Fruit fly (Drosophila melanogaster): ENCODE data around the gene nerfin-1.
A peak's percentile ranks its signal among the peaks of the same experiment; 100 is the strongest.

The nerfin-1 gene

DNA sequence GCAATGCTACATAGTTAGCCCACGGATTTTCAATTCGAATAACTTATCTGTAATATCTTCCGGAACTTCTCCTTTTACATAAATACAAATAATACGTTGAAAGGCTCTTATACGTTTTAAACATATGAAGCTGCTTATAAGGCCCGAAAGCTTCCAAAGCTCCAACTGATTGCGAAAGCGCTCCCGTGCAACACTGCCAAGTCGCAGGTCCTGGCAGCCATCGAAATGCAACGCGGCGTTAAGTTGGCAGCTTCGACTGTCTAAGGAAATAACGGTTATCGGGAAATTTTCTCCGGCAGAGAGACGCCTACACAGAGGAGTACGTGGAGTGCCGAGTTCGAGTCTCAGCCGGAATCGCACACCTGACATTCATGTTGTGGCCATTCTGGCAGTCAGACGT, 4.8 kb downstream of the nerfin-1 start, which contains the start of gene Glut1 (continued):
- TF ChIP-seq CG5180 (GFP tag; optimal IDR thresholded peaks at IDR 0.05), result no peak
- TF ChIP-seq Mrtf (GFP tag; IDR thresholded peaks at IDR 0.05), result no peak
- TF ChIP-seq pros (GFP tag; optimal IDR thresholded peaks at IDR 0.05), result no peak
- no peak for TF ChIP-seq Fer3 (tag; optimal IDR thresholded peaks at IDR 0.05)
- peak; percentile 25; the same call in 1 of the 2 replicates for TF ChIP-seq Bgb (GFP tag; IDR thresholded peaks at IDR 0.05; ENCODE audit: partially characterized antibody)
- peak; percentile 46 for TF ChIP-seq Dref (GFP tag; IDR thresholded peaks at IDR 0.05)
- TF ChIP-seq pan (optimal IDR thresholded peaks at IDR 0.05), result no peak
- TF ChIP-seq pan (GFP tag; optimal IDR thresholded peaks at IDR 0.05 in 1 of 2, IDR thresholded peaks at IDR 0.05 in 1 of 2), result no peak
- TF ChIP-seq Poxn (GFP tag; IDR thresholded peaks at IDR 0.05), result no peak
- TF ChIP-seq CG6813 (GFP tag; optimal IDR thresholded peaks at IDR 0.05), result no peak
- 0 out of 3 replicates have a peak, but pooled peaks have one; percentile 21 for TF ChIP-seq CG6791 (GFP tag; IDR thresholded peaks at IDR 0.05; ENCODE audit: partially characterized antibody)
- TF ChIP-seq CG33213 (GFP tag; optimal IDR thresholded peaks at IDR 0.05), result no peak
- TF ChIP-seq Hand (GFP tag; optimal IDR thresholded peaks at IDR 0.05), result no peak
- no peak for TF ChIP-seq CG17612 (GFP tag; IDR thresholded peaks at IDR 0.05)
- TF ChIP-seq CG2116 (GFP tag; optimal IDR thresholded peaks at IDR 0.05), result peak; percentile 97
- no peak for TF ChIP-seq Dll (GFP tag; IDR thresholded peaks at IDR 0.05; ENCODE audit: partially characterized antibody)
- no peak for TF ChIP-seq Doc2 (GFP tag; IDR thresholded peaks at IDR 0.05)
- peak; percentile 16 for TF ChIP-seq CG15514 (GFP tag; optimal IDR thresholded peaks at IDR 0.05)
- no peak for TF ChIP-seq CG31224 (GFP tag; IDR thresholded peaks at IDR 0.05)
- TF ChIP-seq CG2875 (GFP tag; optimal IDR thresholded peaks at IDR 0.05), result no peak
- no peak for TF ChIP-seq p53 (GFP tag; optimal IDR thresholded peaks at IDR 0.05)
- TF ChIP-seq hb (GFP tag; IDR thresholded peaks at IDR 0.05; ENCODE audit: partially characterized antibody), result no peak
- peak; percentile 24 for TF ChIP-seq Ets65A (GFP tag)
- no peak for TF ChIP-seq GATAe (GFP tag; conservative IDR thresholded peaks at IDR 0.05)
- no peak for TF ChIP-seq CG1529 (GFP tag; optimal IDR thresholded peaks at IDR 0.05)
- no peak for TF ChIP-seq CG9727 (GFP tag; optimal IDR thresholded peaks at IDR 0.05)
- TF ChIP-seq pzg (GFP tag; optimal IDR thresholded peaks at IDR 0.05), result peak; percentile 36
- no peak for TF ChIP-seq nau (GFP tag; optimal IDR thresholded peaks at IDR 0.05)
- TF ChIP-seq Ssrp (tag; optimal IDR thresholded peaks at IDR 0.05), result no peak
- TF ChIP-seq bab2 (GFP tag; optimal IDR thresholded peaks at IDR 0.05), result no peak

- TF ChIP-seq fd102C (GFP tag; optimal IDR thresholded peaks at IDR 0.05) (no peak), CG12659 (GFP tag; optimal IDR thresholded peaks at IDR 0.05) (no peak), lbe (GFP tag; optimal IDR thresholded peaks at IDR 0.05) (no peak), nerfin-1 (tag; optimal IDR thresholded peaks at IDR 0.05) (peak; percentile 22), Ets65A (GFP tag) (peak; percentile 81), Trl (optimal IDR thresholded peaks at IDR 0.05) (peak in 1 of 2 experiments; percentile 39), Trl (GFP tag; optimal IDR thresholded peaks at IDR 0.05) (no peak), cg (GFP tag; optimal IDR thresholded peaks at IDR 0.05) (peak; percentile 61)
Observed at dm6 chr3L:914852-915251, 5.9 kb downstream of the nerfin-1 start.

- TF ChIP-seq Dip3 (GFP tag; optimal IDR thresholded peaks at IDR 0.05), result no peak
- no peak for TF ChIP-seq zfh2 (GFP tag; optimal IDR thresholded peaks at IDR 0.05)
- TF ChIP-seq Asciz (GFP tag; optimal IDR thresholded peaks at IDR 0.05), result no peak
- TF ChIP-seq CG4282 (GFP tag; optimal IDR thresholded peaks at IDR 0.05), result no peak
- TF ChIP-seq Oli (tag; optimal IDR thresholded peaks at IDR 0.05), result no peak
- TF ChIP-seq CHES-1-like (GFP tag; optimal IDR thresholded peaks at IDR 0.05), result no peak
- TF ChIP-seq Bgb (GFP tag; IDR thresholded peaks at IDR 0.05; ENCODE audit: partially characterized antibody), result no peak
- TF ChIP-seq CG6272 (GFP tag; IDR thresholded peaks at IDR 0.05), result no peak
- peak; percentile 52; the same call in 1 of the 2 replicates for TF ChIP-seq Xrp1 (GFP tag; IDR thresholded peaks at IDR 0.05)
- no peak for TF ChIP-seq bab2 (GFP tag; optimal IDR thresholded peaks at IDR 0.05)
- no peak for TF ChIP-seq peb (GFP tag; IDR thresholded peaks at IDR 0.05)
- no peak for TF ChIP-seq Elba2 (GFP tag; optimal IDR thresholded peaks at IDR 0.05)
- TF ChIP-seq Hmx (GFP tag; optimal IDR thresholded peaks at IDR 0.05), result no peak
- no peak for TF ChIP-seq nerfin-2 (GFP tag; IDR thresholded peaks at IDR 0.05; ENCODE audit: partially characterized antibody)
- peak; percentile 53 for TF ChIP-seq sens (GFP tag)
- no peak for TF ChIP-seq gcm (GFP tag; optimal IDR thresholded peaks at IDR 0.05)
Observed at dm6 chr3L:917225-917624, 8.3 kb downstream of the nerfin-1 start.

Measured in whole organism, embryonic.